Fruit fly (Drosophila melanogaster): ENCODE data around the gene CG2182.

Gene CG2182

DNA sequence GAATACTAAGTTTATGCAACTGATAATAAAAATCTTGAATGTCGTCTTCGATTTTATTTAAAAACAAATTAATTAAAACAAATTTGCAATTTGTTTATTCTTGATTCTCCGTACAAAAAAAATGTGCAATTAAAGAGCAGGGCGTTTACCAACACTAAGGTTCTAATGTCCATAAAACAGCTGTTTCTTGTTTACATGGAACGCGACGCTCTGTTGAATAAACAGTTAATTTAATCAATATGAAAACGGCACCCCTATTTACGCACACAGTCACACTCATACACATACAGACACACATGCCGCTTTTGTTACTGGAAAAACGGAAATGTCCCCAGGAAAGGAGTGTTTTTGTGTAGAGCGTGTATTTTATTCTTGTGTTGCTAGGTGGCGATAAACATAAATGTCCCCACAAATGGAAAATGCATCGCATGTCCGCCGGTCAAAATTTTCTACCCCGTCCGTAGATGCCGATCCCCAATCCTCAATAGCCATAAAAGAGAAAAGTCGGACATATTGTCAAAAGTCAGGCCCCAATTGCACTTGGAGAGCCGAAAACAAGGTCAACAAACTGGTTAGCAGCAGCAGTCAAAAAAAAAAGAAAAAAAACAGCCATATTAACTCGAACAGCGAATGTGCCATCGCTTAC, 36.6 kb downstream of the CG2182 start (continued):
- no peak for TF ChIP-seq Hr38 (GFP tag; optimal IDR thresholded peaks at IDR 0.05)
- no peak for TF ChIP-seq CG9139 (GFP tag; optimal IDR thresholded peaks at IDR 0.05)
- no peak for TF ChIP-seq CG4318 (GFP tag; optimal IDR thresholded peaks at IDR 0.05)
- TF ChIP-seq CG6276 (GFP tag; optimal IDR thresholded peaks at IDR 0.05), result no peak
- TF ChIP-seq Eip78C (GFP tag), result peak; percentile 74
- no peak for TF ChIP-seq acj6 (GFP tag; optimal IDR thresholded peaks at IDR 0.05)
- TF ChIP-seq CG11294 (GFP tag; IDR thresholded peaks at IDR 0.05), result no peak
- TF ChIP-seq Hr4 (GFP tag; optimal IDR thresholded peaks at IDR 0.05), result peak; percentile 29
- no peak for TF ChIP-seq Gug (GFP tag; IDR thresholded peaks at IDR 0.05)
- peak in 1 of 2 experiments; percentile 31 for TF ChIP-seq ss (GFP tag; optimal IDR thresholded peaks at IDR 0.05)
- TF ChIP-seq CG6854 (GFP tag; optimal IDR thresholded peaks at IDR 0.05), result no peak
- no peak for TF ChIP-seq salr (GFP tag; optimal IDR thresholded peaks at IDR 0.05)
- TF ChIP-seq CG11762 (GFP tag; optimal IDR thresholded peaks at IDR 0.05; ENCODE audit: insufficient read depth), result no peak
- TF ChIP-seq Sox15 (GFP tag; optimal IDR thresholded peaks at IDR 0.05), result no peak
- TF ChIP-seq Sox102F (GFP tag; optimal IDR thresholded peaks at IDR 0.05), result peak; percentile 35
- no peak for TF ChIP-seq OdsH (GFP tag; optimal IDR thresholded peaks at IDR 0.05)
- no peak for TF ChIP-seq Hr39 (GFP tag; optimal IDR thresholded peaks at IDR 0.05)
- no peak for TF ChIP-seq Smox (GFP tag; optimal IDR thresholded peaks at IDR 0.05)
- TF ChIP-seq CG8119 (GFP tag; IDR thresholded peaks at IDR 0.05), result no peak
- no peak for TF ChIP-seq fd85E (GFP tag; optimal IDR thresholded peaks at IDR 0.05)
- peak; percentile 48 for TF ChIP-seq Met (GFP tag; optimal IDR thresholded peaks at IDR 0.05)
- peak; percentile 21 for TF ChIP-seq CG6808 (GFP tag; optimal IDR thresholded peaks at IDR 0.05)
- peak; percentile 18 for TF ChIP-seq pdm3 (GFP tag; optimal IDR thresholded peaks at IDR 0.05)
- TF ChIP-seq vri (GFP tag; optimal IDR thresholded peaks at IDR 0.05), result peak; percentile 67
- peak; percentile 98 for TF ChIP-seq fkh (GFP tag; optimal IDR thresholded peaks at IDR 0.05)
- no peak for TF ChIP-seq CG32006 (GFP tag; optimal IDR thresholded peaks at IDR 0.05)
- no peak for TF ChIP-seq Eip93F (GFP tag; optimal IDR thresholded peaks at IDR 0.05)
- peak; percentile 33 for TF ChIP-seq CG6792 (GFP tag; optimal IDR thresholded peaks at IDR 0.05)
- TF ChIP-seq CG3919 (GFP tag; optimal IDR thresholded peaks at IDR 0.05), result no peak
- TF ChIP-seq CG11902 (GFP tag; optimal IDR thresholded peaks at IDR 0.05), result no peak
- peak; percentile 4 for TF ChIP-seq CG8632 (GFP tag; optimal IDR thresholded peaks at IDR 0.05)
- TF ChIP-seq net (GFP tag; optimal IDR thresholded peaks at IDR 0.05), result no peak
- no peak for TF ChIP-seq CG15336 (GFP tag; IDR thresholded peaks at IDR 0.05)

DNA sequence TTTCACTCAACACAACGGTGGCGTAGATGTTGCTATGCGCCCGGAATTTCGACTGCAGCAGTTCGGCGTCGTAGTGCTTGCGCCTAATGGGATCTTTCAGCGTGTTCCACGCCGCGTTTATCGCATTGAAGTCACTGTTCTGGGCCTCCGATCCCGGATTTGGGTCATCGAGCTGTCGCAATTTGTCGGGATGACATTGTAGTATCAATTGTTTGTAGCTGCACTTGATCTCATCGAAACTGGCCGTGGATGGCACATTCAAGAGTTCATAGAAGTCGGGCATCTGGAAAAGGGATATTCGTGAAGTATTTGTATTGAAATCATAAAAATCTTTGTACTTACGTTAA, 37.3 kb downstream of the CG2182 start:
- no peak for TF ChIP-seq Sox15 (GFP tag; optimal IDR thresholded peaks at IDR 0.05)
- peak; percentile 91 for TF ChIP-seq svp (GFP tag)
- TF ChIP-seq Eip78C (GFP tag), result peak; percentile 18
- no peak for TF ChIP-seq CG3032 (tag; optimal IDR thresholded peaks at IDR 0.05)
- TF ChIP-seq CG31627 (GFP tag; optimal IDR thresholded peaks at IDR 0.05), result no peak
- no peak for TF ChIP-seq Met (GFP tag; optimal IDR thresholded peaks at IDR 0.05)

DNA sequence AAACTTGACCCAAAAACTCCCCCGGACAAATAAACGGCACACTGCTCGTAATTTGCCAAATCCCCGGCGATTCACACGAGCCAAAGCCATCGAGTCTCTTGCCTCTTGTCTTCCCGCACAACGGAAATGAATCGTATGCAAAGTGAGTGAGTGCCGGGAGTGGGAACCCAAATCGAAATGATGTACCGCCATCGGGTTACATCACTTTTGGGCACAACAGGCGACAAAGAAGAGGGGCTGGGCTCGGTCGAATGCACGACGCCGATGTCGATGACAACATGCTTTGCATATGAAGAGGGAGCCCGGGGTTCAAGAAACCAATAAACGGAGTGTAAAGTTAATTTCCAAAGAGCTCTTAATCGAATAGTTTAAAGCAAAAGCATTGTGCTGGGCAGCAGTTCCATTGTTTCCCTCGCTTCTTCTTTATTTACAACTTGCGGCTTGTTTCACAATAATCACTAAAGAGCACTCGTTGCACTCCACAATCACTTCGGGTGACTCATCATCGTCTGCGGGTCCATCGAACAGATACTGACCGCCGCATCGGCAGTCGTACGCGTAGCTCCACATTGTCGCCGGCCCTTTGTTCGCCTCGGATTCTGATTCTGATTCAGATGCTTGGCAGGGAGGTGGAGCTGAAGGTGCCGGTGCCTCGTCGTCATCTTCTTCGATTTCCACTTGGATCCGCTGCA, 37.9 kb downstream of the CG2182 start:
- TF ChIP-seq achi (GFP tag; optimal IDR thresholded peaks at IDR 0.05) (no peak), cyc (GFP tag; optimal IDR thresholded peaks at IDR 0.05) (no peak), CG3919 (GFP tag; optimal IDR thresholded peaks at IDR 0.05) (peak; percentile 28), CG6854 (GFP tag; optimal IDR thresholded peaks at IDR 0.05) (peak; percentile 46), CG11902 (GFP tag; optimal IDR thresholded peaks at IDR 0.05) (no peak), acj6 (GFP tag; optimal IDR thresholded peaks at IDR 0.05) (no peak), CG10669 (GFP tag; optimal IDR thresholded peaks at IDR 0.05) (peak; percentile 25), net (GFP tag; optimal IDR thresholded peaks at IDR 0.05) (peak; percentile 6), Ets21C (GFP tag; optimal IDR thresholded peaks at IDR 0.05) (no peak), Hr38 (GFP tag; optimal IDR thresholded peaks at IDR 0.05) (no peak), fd59A (GFP tag; optimal IDR thresholded peaks at IDR 0.05) (no peak), ss (GFP tag; optimal IDR thresholded peaks at IDR 0.05) (peak; percentile 85 to 86), lz (GFP tag; optimal IDR thresholded peaks at IDR 0.05) (no peak), svp (GFP tag) (no peak), Sox15 (GFP tag; optimal IDR thresholded peaks at IDR 0.05) (no peak), CG8632 (GFP tag; optimal IDR thresholded peaks at IDR 0.05) (no peak), CG1621 (tag; optimal IDR thresholded peaks at IDR 0.05) (peak; percentile 62), Sox102F (GFP tag; optimal IDR thresholded peaks at IDR 0.05) (no peak), vri (GFP tag; optimal IDR thresholded peaks at IDR 0.05) (peak; percentile 72), pdm3 (GFP tag; optimal IDR thresholded peaks at IDR 0.05) (no peak), CG16779 (tag; optimal IDR thresholded peaks at IDR 0.05) (peak; percentile 22), Gug (GFP tag; IDR thresholded peaks at IDR 0.05) (no peak), Hr39 (GFP tag; optimal IDR thresholded peaks at IDR 0.05) (no peak), CG11294 (GFP tag; IDR thresholded peaks at IDR 0.05) (no peak), CG6792 (GFP tag; optimal IDR thresholded peaks at IDR 0.05) (no peak), CG9139 (GFP tag; optimal IDR thresholded peaks at IDR 0.05) (peak; percentile 69), CG31627 (GFP tag; optimal IDR thresholded peaks at IDR 0.05) (no peak), CG11762 (GFP tag; optimal IDR thresholded peaks at IDR 0.05; ENCODE audit: insufficient read depth) (no peak)

Data from whole organism, prepupa.